Worm (Caenorhabditis elegans) whole organism, L1 larva: Measurements from ENCODE around the gene M176.11.
A peak's percentile ranks its signal among the peaks of the same experiment; 100 is the strongest.

Source experiments
- ceh-88 ChIP-seq: fragments of 200-800 bp; sonication (Bioruptor generic); IDR thresholded peaks from 2 replicates; pipeline ENCODE4 v1.3.6; 2022; ENCODE audit warnings: missing genetic modification characterization, missing compliant biosample characterization
- elt-2 ChIP-seq: sonication (generic microtip); optimal IDR thresholded peaks from 2 replicates; lab custom pipeline; 2016; ENCODE audit warnings: missing genetic modification characterization, mild to moderate bottlenecking, inconsistent platforms, missing compliant biosample characterization, missing genetic modification reagents
- nhr-20 ChIP-seq: sonication (generic microtip); optimal IDR thresholded peaks from 2 replicates; lab custom pipeline; 2016; ENCODE audit warnings: mild to moderate bottlenecking, missing genetic modification characterization, missing compliant biosample characterization
- tlp-1 ChIP-seq: fragments of 150-350 bp; optimal IDR thresholded peaks from 2 replicates; lab custom pipeline; 2014; ENCODE audit warnings: missing biosample characterization, missing genetic modification characterization
- unc-62 ChIP-seq: fragments of 150-350 bp; optimal IDR thresholded peaks from 2 replicates; lab custom pipeline; 2014; ENCODE audit warnings: missing biosample characterization, missing genetic modification reagents, missing genetic modification characterization

Gene M176.11

DNA sequence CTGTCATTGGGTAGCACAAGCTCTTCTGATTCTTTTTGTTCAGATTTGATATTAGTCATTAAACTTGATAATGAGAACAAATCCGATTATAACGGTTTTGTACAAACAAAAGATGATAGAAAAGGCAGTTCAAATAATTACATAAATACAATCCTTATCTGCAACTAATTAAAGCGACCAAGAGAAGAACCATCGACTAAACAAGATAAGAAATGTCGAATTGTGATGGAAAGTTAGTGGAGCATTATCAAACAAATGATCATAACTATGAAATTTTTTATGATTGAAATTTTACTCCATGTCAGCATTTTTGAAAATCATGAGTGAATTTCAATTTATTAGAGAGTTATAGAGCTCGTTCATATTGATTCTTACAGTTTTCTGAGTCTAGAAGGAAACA is 46.3 kb downstream of the M176.11 start, which contains the start of gene chil-23:
Gene chil-23 (minus strand): TSS at position 198 of the 400 bp plus-strand sequence.
- TF ChIP-seq tlp-1 (no peak), nhr-20 (tag; lab: Kevin White, UChicago) (peak; percentile 17), elt-2 (tag; lab: Kevin White, UChicago) (peak; percentile 95), ceh-88 (GFP tag; lab: Robert Waterston, UW) (no peak), unc-62 (GFP tag; lab: Kevin White, UChicago) (no peak)

DNA sequence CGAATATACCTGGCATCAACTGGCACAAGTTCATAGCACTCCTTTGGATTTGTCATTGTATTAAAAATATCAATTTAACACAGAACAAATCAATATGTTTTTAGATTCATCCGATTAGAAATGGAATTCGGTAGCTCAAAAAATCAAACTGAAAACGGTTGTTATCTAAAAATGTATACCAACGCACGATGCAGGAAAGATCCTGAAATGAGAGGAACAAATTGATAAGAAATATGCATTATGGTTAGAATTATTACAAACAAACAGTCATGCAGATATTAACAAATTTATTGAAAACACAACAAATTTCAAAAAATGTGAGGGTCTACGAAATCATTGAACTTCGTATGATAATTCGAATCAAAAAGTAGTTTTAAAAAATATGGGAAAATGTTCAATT is 48.0 kb downstream of the M176.11 start, which contains the start of gene T19H5.6:
Gene T19H5.6 (minus strand): TSS at position 195 of the 400 bp plus-strand sequence.
- TF ChIP-seq tlp-1 (no peak), elt-2 (tag; lab: Kevin White, UChicago) (peak; percentile 48)
